Worm (Caenorhabditis elegans): ENCODE measurements around the gene D1086.9.

DNA sequence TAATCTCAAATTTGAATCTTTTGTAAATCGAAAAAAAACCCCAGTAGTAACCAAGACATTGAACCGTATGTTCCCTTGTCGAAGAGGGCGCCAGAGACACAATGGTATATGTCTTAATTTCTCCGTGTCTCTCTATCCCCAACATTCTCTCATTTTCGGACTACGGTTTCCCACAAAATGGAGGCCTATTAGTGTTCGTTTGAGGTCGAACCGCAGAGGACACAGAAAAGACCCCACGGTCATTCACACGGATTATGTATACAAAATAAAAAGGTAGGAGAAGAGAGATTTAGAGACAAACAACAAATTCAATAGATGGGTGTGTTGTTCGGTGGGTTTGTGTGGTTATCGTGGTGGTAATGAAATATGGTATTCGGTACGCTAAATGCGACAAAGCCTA is 46.9 kb downstream of the D1086.9 start:
- TF ChIP-seq snpc-4 (tag; optimal IDR thresholded peaks at IDR 0.05) (no peak), ceh-83 (GFP tag; optimal IDR thresholded peaks at IDR 0.05) (no peak), elt-3 (tag; optimal IDR thresholded peaks at IDR 0.05) (no peak), unc-62 (GFP tag; optimal IDR thresholded peaks at IDR 0.05) (no peak), tbx-8 (GFP tag; optimal IDR thresholded peaks at IDR 0.05) (no peak), elt-1 (tag; optimal IDR thresholded peaks at IDR 0.05; ENCODE audit: borderline replicate concordance, insufficient read depth) (no peak), nhr-237 (tag; optimal IDR thresholded peaks at IDR 0.05) (no peak), nhr-28 (tag; optimal IDR thresholded peaks at IDR 0.05) (no peak), lin-32 (GFP tag; optimal IDR thresholded peaks at IDR 0.05) (no peak), ztf-11 (tag; optimal IDR thresholded peaks at IDR 0.05) (no peak), sptf-1 (tag; optimal IDR thresholded peaks at IDR 0.05) (no peak), nhr-2 (tag; optimal IDR thresholded peaks at IDR 0.05) (no peak)
